Fruit fly (Drosophila melanogaster): Measurements from ENCODE around the gene CG40813.
"Not testable (repeated sequence)": the region's sequence is repeated elsewhere in the genome, so short reads cannot be mapped to it uniquely, and the experiment has no call there.

- not testable (repeated sequence) for TF ChIP-seq Sin3A, ttk, psq (optimal IDR thresholded peaks at IDR 0.05)
Observed at dm6 chrX:22167355-22167754, 24.5 kb downstream of the CG40813 start, which contains the start of gene CG46508.
